Worm (Caenorhabditis elegans): Measurements from ENCODE around the gene T25D10.4.

Gene T25D10.4

ce11 chrII:6410181-6410580, at the start of gene T25D10.4:
Gene T25D10.4, minus strand, starts transcription at chrII:6410281.
- TF ChIP-seq blmp-1 (tag; optimal IDR thresholded peaks at IDR 0.05): no peak
- no peak for TF ChIP-seq alr-1 (tag; optimal IDR thresholded peaks at IDR 0.05; ENCODE audit: borderline replicate concordance)
- no peak for TF ChIP-seq mef-2 (tag; optimal IDR thresholded peaks at IDR 0.05)
- no peak for TF ChIP-seq snpc-4 (tag; optimal IDR thresholded peaks at IDR 0.05)
- TF ChIP-seq ama-1 (optimal IDR thresholded peaks at IDR 0.05): no peak
- TF ChIP-seq nhr-237 (tag; optimal IDR thresholded peaks at IDR 0.05): no peak
- TF ChIP-seq xbp-1 (tag; optimal IDR thresholded peaks at IDR 0.05): no peak
- TF ChIP-seq unc-62 (GFP tag; optimal IDR thresholded peaks at IDR 0.05): no peak
- no peak for TF ChIP-seq C16A3.4 (tag; optimal IDR thresholded peaks at IDR 0.05)

DNA sequence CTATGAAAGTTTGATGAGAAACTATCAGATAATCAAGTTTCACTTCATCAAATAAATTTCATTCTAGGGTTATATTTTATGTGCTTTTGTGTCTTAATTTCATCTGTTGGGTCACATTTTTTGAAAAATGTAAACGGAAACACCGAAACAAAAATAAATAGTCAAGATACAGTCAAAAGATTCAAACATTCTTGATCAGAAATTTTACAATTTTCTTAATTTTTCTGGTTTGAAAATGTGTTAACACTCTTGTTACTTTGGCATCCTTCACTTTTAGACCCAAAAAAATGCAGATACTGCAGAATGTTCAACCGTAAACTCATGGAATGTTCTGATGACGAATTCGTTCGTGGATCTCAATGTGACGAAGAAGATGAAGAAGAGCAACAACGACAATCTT, 44.6 kb upstream of the T25D10.4 start, which contains the start of gene aptf-1:
TSS of gene aptf-1 (plus strand) at position 301 of the 400 bp plus-strand sequence.
- TF ChIP-seq C16A3.4 (tag; optimal IDR thresholded peaks at IDR 0.05): no peak
- no peak for TF ChIP-seq aly-2 (tag; optimal IDR thresholded peaks at IDR 0.05)
- TF ChIP-seq lin-35 (GFP tag; optimal IDR thresholded peaks at IDR 0.05): no peak
- TF ChIP-seq nhr-77 (tag; optimal IDR thresholded peaks at IDR 0.05): no peak
- no peak for TF ChIP-seq lir-3 (tag; optimal IDR thresholded peaks at IDR 0.05; ENCODE audit: poor library complexity)
- no peak for TF ChIP-seq blmp-1 (tag; optimal IDR thresholded peaks at IDR 0.05)
- TF ChIP-seq egl-27 (tag; optimal IDR thresholded peaks at IDR 0.05): no peak
- no peak for TF ChIP-seq elt-3 (tag; optimal IDR thresholded peaks at IDR 0.05)
- no peak for TF ChIP-seq zip-4 (GFP tag; optimal IDR thresholded peaks at IDR 0.05)
- TF ChIP-seq mep-1 (tag; optimal IDR thresholded peaks at IDR 0.05): no peak
- TF ChIP-seq swsn-7 (tag; optimal IDR thresholded peaks at IDR 0.05): no peak
- TF ChIP-seq unc-130 (tag; optimal IDR thresholded peaks at IDR 0.05): no peak
- no peak for TF ChIP-seq fkh-10 (GFP tag; optimal IDR thresholded peaks at IDR 0.05)
- TF ChIP-seq nhr-237 (tag; optimal IDR thresholded peaks at IDR 0.05): no peak
- TF ChIP-seq lin-15B (tag; optimal IDR thresholded peaks at IDR 0.05): no peak
- TF ChIP-seq nhr-90 (tag; optimal IDR thresholded peaks at IDR 0.05; ENCODE audit: poor library complexity): no peak
- no peak for TF ChIP-seq efl-3 (GFP tag; optimal IDR thresholded peaks at IDR 0.05)
- TF ChIP-seq unc-30 (tag; optimal IDR thresholded peaks at IDR 0.05): no peak
- TF ChIP-seq pax-3 (tag; optimal IDR thresholded peaks at IDR 0.05): no peak
- no peak for TF ChIP-seq alr-1 (tag; optimal IDR thresholded peaks at IDR 0.05; ENCODE audit: borderline replicate concordance)

ce11 chrII:6453341-6453806, 43.3 kb upstream of the T25D10.4 start, which contains the start of gene atg-16.2:
Gene atg-16.2, minus strand, starts transcription at chrII:6453391.
- TF ChIP-seq tlp-1 (tag; optimal IDR thresholded peaks at IDR 0.05) (no peak), nhr-12 (tag; optimal IDR thresholded peaks at IDR 0.05) (no peak), hpl-2 (GFP tag; optimal IDR thresholded peaks at IDR 0.05) (no peak), ceh-90 (tag; optimal IDR thresholded peaks at IDR 0.05) (no peak), irx-1 (tag; optimal IDR thresholded peaks at IDR 0.05) (no peak), nhr-84 (tag; optimal IDR thresholded peaks at IDR 0.05) (no peak), vab-15 (tag; optimal IDR thresholded peaks at IDR 0.05) (no peak), nhr-237 (tag; optimal IDR thresholded peaks at IDR 0.05) (no peak), lin-35 (GFP tag; optimal IDR thresholded peaks at IDR 0.05) (peak; percentile 60 to 77), zip-4 (GFP tag; optimal IDR thresholded peaks at IDR 0.05) (no peak), skn-1 (tag; optimal IDR thresholded peaks at IDR 0.05) (peak; percentile 41), pax-3 (tag; optimal IDR thresholded peaks at IDR 0.05) (no peak), lin-13 (GFP tag; optimal IDR thresholded peaks at IDR 0.05) (peak; percentile 44), egl-27 (tag; optimal IDR thresholded peaks at IDR 0.05) (no peak), egl-13 (tag; optimal IDR thresholded peaks at IDR 0.05) (no peak), nhr-77 (tag; optimal IDR thresholded peaks at IDR 0.05) (no peak), lir-3 (tag; optimal IDR thresholded peaks at IDR 0.05; ENCODE audit: poor library complexity) (no peak), hlh-17 (GFP tag; optimal IDR thresholded peaks at IDR 0.05; ENCODE audit: borderline replicate concordance) (no peak), ces-1 (GFP tag; optimal IDR thresholded peaks at IDR 0.05) (no peak), unc-86 (tag; optimal IDR thresholded peaks at IDR 0.05) (no peak), mdl-1 (tag; optimal IDR thresholded peaks at IDR 0.05) (peak in 1 of 2 experiments; percentile 71), grh-1 (GFP tag; IDR thresholded peaks at IDR 0.05) (no peak), lin-39 (tag; optimal IDR thresholded peaks at IDR 0.05) (no peak), sptf-1 (tag; optimal IDR thresholded peaks at IDR 0.05) (no peak), aly-2 (tag; optimal IDR thresholded peaks at IDR 0.05) (no peak), ceh-88 (GFP tag; IDR thresholded peaks at IDR 0.05) (no peak), fos-1 (tag; optimal IDR thresholded peaks at IDR 0.05) (no peak), nhr-20 (tag; optimal IDR thresholded peaks at IDR 0.05) (peak; percentile 62), mef-2 (tag; optimal IDR thresholded peaks at IDR 0.05) (no peak), isw-1 (GFP tag; IDR thresholded peaks at IDR 0.05) (no peak), mep-1 (tag; optimal IDR thresholded peaks at IDR 0.05) (peak; percentile 85), nhr-28 (tag; optimal IDR thresholded peaks at IDR 0.05) (no peak), lin-14 (GFP tag; optimal IDR thresholded peaks at IDR 0.05) (peak; percentile 81), elt-3 (tag; optimal IDR thresholded peaks at IDR 0.05) (peak in 1 of 6 experiments; percentile 30), blmp-1 (tag; optimal IDR thresholded peaks at IDR 0.05) (peak; percentile 70), alr-1 (tag; optimal IDR thresholded peaks at IDR 0.05; ENCODE audit: borderline replicate concordance) (no peak)

Data from whole organism, L1 larva.